Worm (Caenorhabditis elegans): ENCODE data around the gene srr-7.
A peak's percentile ranks its signal among the peaks of the same experiment; 100 is the strongest.

srr-7 gene

DNA sequence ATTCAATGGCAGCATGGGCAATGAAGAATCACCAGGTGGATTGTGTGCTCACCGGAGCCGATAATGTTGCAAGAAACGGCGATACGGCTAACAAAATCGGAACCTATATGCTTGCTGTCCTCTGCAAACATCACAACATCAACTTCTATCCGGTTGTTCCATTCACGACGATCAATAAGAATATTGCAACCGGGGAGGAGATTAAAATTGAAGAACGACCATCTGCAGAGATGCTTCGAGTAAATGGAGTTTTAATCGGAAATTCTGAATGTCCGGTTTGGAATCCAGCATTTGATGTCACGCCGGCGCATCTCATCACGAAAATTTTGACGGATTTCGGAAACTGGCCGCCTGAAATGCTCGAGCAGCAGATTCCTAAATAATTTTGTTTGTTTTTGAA lies 44.4 kb upstream of the srr-7 start (continued):
- TF ChIP-seq efl-1 (GFP tag; optimal IDR thresholded peaks at IDR 0.05) (no peak), lin-35 (GFP tag; optimal IDR thresholded peaks at IDR 0.05) (no peak), F55B11.4 (tag; optimal IDR thresholded peaks at IDR 0.05; ENCODE audit: borderline replicate concordance, insufficient read depth) (no peak), cebp-1 (GFP tag; IDR thresholded peaks at IDR 0.05) (no peak), cebp-1 (tag; optimal IDR thresholded peaks at IDR 0.05) (peak; percentile 65), attf-6 (GFP tag; IDR thresholded peaks at IDR 0.05) (peak; percentile 57), nhr-90 (tag; optimal IDR thresholded peaks at IDR 0.05) (peak; percentile 6), madf-10 (tag; optimal IDR thresholded peaks at IDR 0.05) (no peak)

ce11 chrV:15085335-15085800 lies 42.7 kb upstream of the srr-7 start, which contains the start of the genes ahsa-1 and C01G10.7:
Gene ahsa-1 (minus strand): TSS chrV:15085385.
Gene C01G10.7 (plus strand): TSS chrV:15085747.
- TF ChIP-seq ztf-25 (GFP tag; IDR thresholded peaks at IDR 0.05) (peak; percentile 71; the same call in 1 of the 2 replicates), pha-4 (tag; optimal IDR thresholded peaks at IDR 0.05) (no peak), lag-1 (GFP tag; IDR thresholded peaks at IDR 0.05) (no peak), F52B5.7 (tag; optimal IDR thresholded peaks at IDR 0.05) (no peak), snpc-1.3 (tag; optimal IDR thresholded peaks at IDR 0.05; ENCODE audit: insufficient read depth) (peak; percentile 65), nfya-2 (GFP tag; IDR thresholded peaks at IDR 0.05) (no peak), Y79H2A.3 (GFP tag; conservative IDR thresholded peaks at IDR 0.05) (peak; percentile 77), F39B2.1 (GFP tag; IDR thresholded peaks at IDR 0.05) (no peak), ceh-79 (tag; optimal IDR thresholded peaks at IDR 0.05) (peak; percentile 13), ceh-100 (GFP tag; IDR thresholded peaks at IDR 0.05) (peak; percentile 72), aptf-2 (GFP tag; conservative IDR thresholded peaks at IDR 0.05) (peak; percentile 90), unc-130 (GFP tag; optimal IDR thresholded peaks at IDR 0.05) (peak; percentile 96), sdz-38 (tag; optimal IDR thresholded peaks at IDR 0.05) (no peak), F49E8.2 (tag; optimal IDR thresholded peaks at IDR 0.05; ENCODE audit: insufficient read depth) (peak; percentile 24), mes-4 (tag; optimal IDR thresholded peaks at IDR 0.05) (no peak), let-526 (GFP tag; IDR thresholded peaks at IDR 0.05) (peak; percentile 90), madf-10 (tag; optimal IDR thresholded peaks at IDR 0.05) (peak; percentile 87), egl-44 (GFP tag; IDR thresholded peaks at IDR 0.05) (peak; percentile 80), F57C9.4 (tag; optimal IDR thresholded peaks at IDR 0.05) (no peak), hmg-20 (GFP tag; IDR thresholded peaks at IDR 0.05) (no peak), nhr-80 (tag; optimal IDR thresholded peaks at IDR 0.05) (peak; percentile 49), Y67H2A.10 (GFP tag; conservative IDR thresholded peaks at IDR 0.05) (peak; percentile 74), gei-17 (GFP tag; optimal IDR thresholded peaks at IDR 0.05) (no peak), him-1 (tag; optimal IDR thresholded peaks at IDR 0.05) (peak; percentile 26), Y95B8A.8 (GFP tag; IDR thresholded peaks at IDR 0.05) (peak; percentile 81; the same call in 1 of the 2 replicates), snpc-3.4 (tag; optimal IDR thresholded peaks at IDR 0.05) (peak; percentile 51), T07F8.4 (tag; optimal IDR thresholded peaks at IDR 0.05) (peak; percentile 24), F10E7.11 (tag; optimal IDR thresholded peaks at IDR 0.05) (no peak), bed-1 (GFP tag; IDR thresholded peaks at IDR 0.05) (no peak), hlh-26 (GFP tag; conservative IDR thresholded peaks at IDR 0.05) (no peak), nhr-179 (tag; optimal IDR thresholded peaks at IDR 0.05) (no peak), ztf-26 (tag; optimal IDR thresholded peaks at IDR 0.05) (peak; percentile 46), cebp-2 (GFP tag; IDR thresholded peaks at IDR 0.05) (no peak), nhr-27 (tag; optimal IDR thresholded peaks at IDR 0.05) (no peak), rcor-1 (GFP tag; IDR thresholded peaks at IDR 0.05) (peak; percentile 84), lir-1 (GFP tag; conservative IDR thresholded peaks at IDR 0.05) (peak; percentile 82), B0035.1 (tag; optimal IDR thresholded peaks at IDR 0.05) (peak; percentile 41), ztf-28 (GFP tag; IDR thresholded peaks at IDR 0.05) (peak; percentile 93), C06A6.2 (GFP tag; conservative IDR thresholded peaks at IDR 0.05) (no peak), unc-62 (GFP tag; optimal IDR thresholded peaks at IDR 0.05) (no peak), xnd-1 (tag; optimal IDR thresholded peaks at IDR 0.05) (peak; percentile 19)

All from whole organism, young adult.